Worm (Caenorhabditis elegans) whole organism, L1 larva: ENCODE results near the gene T01B11.1.

ENCODE experiments used
- ama-1 ChIP-seq: fragments of 150-350 bp; optimal IDR thresholded peaks from 2 replicates; lab custom pipeline; 2014
- ceh-82 ChIP-seq, 3 experiments: fragments of 150-350 bp in 1 of 3; sonication (generic microtip) in 2 of 3; optimal IDR thresholded peaks; 2 replicates each; lab custom pipeline; 2014 to 2017; ENCODE audit warnings: missing biosample characterization in 3 of 3, missing genetic modification characterization in 3 of 3
- dpl-1 ChIP-seq, 3 experiments: fragments of 150-350 bp in 2 of 3; sonication (generic microtip) in 1 of 3; optimal IDR thresholded peaks; 2 replicates each; lab custom pipeline; 2014 to 2017; ENCODE audit warnings: missing biosample characterization in 3 of 3, missing genetic modification characterization in 3 of 3, missing genetic modification reagents in 3 of 3
- ets-5 ChIP-seq: fragments of 200-800 bp; sonication (Bioruptor generic); IDR thresholded peaks from 2 replicates; pipeline ENCODE4 v1.3.6; 2022; ENCODE audit warnings: missing genetic modification characterization, missing compliant biosample characterization
- nhr-11 ChIP-seq: fragments of 150-350 bp; optimal IDR thresholded peaks from 2 replicates; lab custom pipeline; 2014; ENCODE audit warnings: missing biosample characterization, missing genetic modification characterization
- nhr-77 ChIP-seq: fragments of 150-350 bp; optimal IDR thresholded peaks from 2 replicates; lab custom pipeline; 2014; ENCODE audit warnings: missing biosample characterization, missing genetic modification characterization
- tbx-2 ChIP-seq: sonication (generic microtip); optimal IDR thresholded peaks from 2 replicates; lab custom pipeline; 2016; ENCODE audit warnings: missing genetic modification characterization, missing compliant biosample characterization
- unc-130 ChIP-seq: fragments of 150-350 bp; optimal IDR thresholded peaks from 2 replicates; lab custom pipeline; 2017; ENCODE audit warnings: missing biosample characterization, missing genetic modification characterization, inconsistent platforms
- unc-62 ChIP-seq: fragments of 150-350 bp; optimal IDR thresholded peaks from 2 replicates; lab custom pipeline; 2014; ENCODE audit warnings: missing biosample characterization, missing genetic modification reagents, missing genetic modification characterization
- unc-98 ChIP-seq: fragments of 200-800 bp; sonication (Bioruptor generic); IDR thresholded peaks from 2 replicates; pipeline ENCODE4 v1.3.6; 2022; ENCODE audit warnings: missing genetic modification characterization, missing compliant biosample characterization
- ztf-11 ChIP-seq, 2 experiments: sonication (generic microtip); optimal IDR thresholded peaks; 2 replicates each; lab custom pipeline; 2016 to 2017; ENCODE audit warnings: missing genetic modification characterization in 2 of 2, missing biosample characterization in 1 of 2, missing compliant biosample characterization in 1 of 2

- TF ChIP-seq ama-1 (lab: Kevin White, UChicago): no peak
- TF ChIP-seq ztf-11 (tag; optimal IDR thresholded peaks at IDR 0.05; lab: Kevin White, UChicago): no peak
- no peak for TF ChIP-seq tbx-2
- TF ChIP-seq nhr-77 (tag; lab: Kevin White, UChicago): no peak
- no peak for TF ChIP-seq nhr-11
- TF ChIP-seq ets-5 (GFP tag; lab: Robert Waterston, UW): no peak
- no peak for TF ChIP-seq unc-130 (tag; lab: Kevin White, UChicago)
- TF ChIP-seq unc-98 (GFP tag; lab: Robert Waterston, UW): no peak
- no peak for TF ChIP-seq ceh-82 (tag; optimal IDR thresholded peaks at IDR 0.05; lab: Kevin White, UChicago)
- no peak for TF ChIP-seq dpl-1 (GFP tag; optimal IDR thresholded peaks at IDR 0.05; lab: Kevin White, UChicago)
- no peak for TF ChIP-seq unc-62 (GFP tag; lab: Kevin White, UChicago)
These were observed 41.0 kb downstream of the T01B11.1 start for ce11 chrIV:8488043-8488442.
